Fruit fly (Drosophila melanogaster) whole organism, embryonic: Measurements from ENCODE around the gene Cpr67Fb.

Experiments
- ATbp ChIP-seq: fragments of 200-800 bp; sonication (Bioruptor generic); optimal IDR thresholded peaks from 2 replicates; lab custom pipeline; 2017; ENCODE audit warnings: missing biosample characterization, mild to moderate bottlenecking, missing genetic modification characterization, missing genetic modification reagents
- CG10147 ChIP-seq: fragments of 200-800 bp; sonication (Bioruptor generic); optimal IDR thresholded peaks from 2 replicates; lab custom pipeline; 2019; ENCODE audit warnings: missing biosample characterization, mild to moderate bottlenecking, missing genetic modification characterization, moderate library complexity
- CG10959 ChIP-seq: fragments of 200-800 bp; sonication (Bioruptor generic); IDR thresholded peaks from 2 replicates; pipeline ENCODE4 v1.3.6; 2022; ENCODE audit warnings: missing biosample characterization, missing genetic modification characterization
- CG1233 ChIP-seq: fragments of 200-800 bp; sonication (Bioruptor generic); optimal IDR thresholded peaks from 4 replicates; lab custom pipeline; 2018; ENCODE audit warnings: missing biosample characterization, mild to moderate bottlenecking, missing genetic modification characterization
- CG12769 ChIP-seq: fragments of 200-800 bp; sonication (Bioruptor generic); optimal IDR thresholded peaks from 2 replicates; lab custom pipeline; 2019; ENCODE audit warnings: missing biosample characterization, mild to moderate bottlenecking, missing genetic modification characterization, moderate library complexity
- CG15269 ChIP-seq: fragments of 200-800 bp; sonication (Bioruptor generic); optimal IDR thresholded peaks from 2 replicates; lab custom pipeline; 2018; ENCODE audit warnings: missing biosample characterization, mild to moderate bottlenecking, missing genetic modification characterization, moderate library complexity
- CG15696 ChIP-seq: fragments of 200-800 bp; sonication (Bioruptor generic); optimal IDR thresholded peaks from 2 replicates; lab custom pipeline; 2019; ENCODE audit warnings: missing biosample characterization, mild to moderate bottlenecking, missing genetic modification characterization, moderate library complexity
- CG16813 ChIP-seq: fragments of 200-800 bp; sonication (Bioruptor generic); IDR thresholded peaks from 3 replicates; pipeline ENCODE4 v1.3.6; 2022; ENCODE audit warnings: missing biosample characterization, missing genetic modification characterization; ENCODE audit not compliant: partially characterized antibody
- CG17612 ChIP-seq: fragments of 200-800 bp; sonication (Bioruptor generic); IDR thresholded peaks from 2 replicates; pipeline ENCODE4 v1.3.6; 2022; ENCODE audit warnings: missing biosample characterization, missing genetic modification characterization
- CG18599 ChIP-seq: fragments of 200-800 bp; sonication (Bioruptor generic); optimal IDR thresholded peaks from 3 replicates; lab custom pipeline; 2017; ENCODE audit warnings: missing biosample characterization, missing genetic modification characterization, mild to moderate bottlenecking, moderate library complexity, missing genetic modification reagents
- CG30431 ChIP-seq: fragments of 200-800 bp; sonication (Bioruptor generic); optimal IDR thresholded peaks from 2 replicates; lab custom pipeline; 2017; ENCODE audit warnings: missing biosample characterization, missing genetic modification characterization
- CG3838 ChIP-seq: fragments of 200-800 bp; sonication (Bioruptor generic); optimal IDR thresholded peaks from 3 replicates; lab custom pipeline; 2016; ENCODE audit warnings: missing biosample characterization, missing genetic modification characterization
- CG4820 ChIP-seq: fragments of 200-800 bp; sonication (Bioruptor generic); optimal IDR thresholded peaks from 3 replicates; lab custom pipeline; 2016; ENCODE audit warnings: missing biosample characterization, missing genetic modification characterization
- CG4854 ChIP-seq: fragments of 200-800 bp; sonication (Bioruptor generic); optimal IDR thresholded peaks from 2 replicates; lab custom pipeline; 2016; ENCODE audit warnings: missing biosample characterization, missing genetic modification characterization, inconsistent platforms
- CG6791 ChIP-seq: fragments of 200-800 bp; sonication (Bioruptor generic); IDR thresholded peaks from 3 replicates; pipeline ENCODE4 v1.3.6; 2022; ENCODE audit warnings: missing biosample characterization, missing genetic modification characterization; ENCODE audit not compliant: partially characterized antibody
- CG7271 ChIP-seq: fragments of 200-800 bp; sonication (Bioruptor generic); optimal IDR thresholded peaks from 2 replicates; lab custom pipeline; 2018; ENCODE audit warnings: missing biosample characterization, mild to moderate bottlenecking, missing genetic modification characterization, moderate library complexity
- CG8944 ChIP-seq: fragments of 200-800 bp; sonication (Bioruptor generic); optimal IDR thresholded peaks from 3 replicates; lab custom pipeline; 2016; ENCODE audit warnings: missing biosample characterization, missing genetic modification characterization
- CG9215 ChIP-seq: fragments of 200-800 bp; sonication (Bioruptor generic); IDR thresholded peaks from 2 replicates; pipeline ENCODE4 v1.3.6; 2022; ENCODE audit warnings: missing biosample characterization, missing genetic modification characterization
- Camta ChIP-seq: fragments of 200-800 bp; sonication (Bioruptor generic); optimal IDR thresholded peaks from 2 replicates; lab custom pipeline; 2016; ENCODE audit warnings: missing biosample characterization, missing genetic modification characterization
- Deaf1 ChIP-seq: fragments of 200-800 bp; optimal IDR thresholded peaks from 3 replicates; lab custom pipeline; 2019; ENCODE audit warnings: missing biosample characterization, mild to moderate bottlenecking, missing genetic modification characterization, moderate library complexity
- Dek ChIP-seq: fragments of 200-800 bp; sonication (Bioruptor generic); optimal IDR thresholded peaks from 3 replicates; lab custom pipeline; 2019; ENCODE audit warnings: missing biosample characterization, mild to moderate bottlenecking, missing genetic modification characterization, moderate library complexity
- Hey ChIP-seq: fragments of 200-800 bp; sonication (Bioruptor generic); optimal IDR thresholded peaks from 3 replicates; lab custom pipeline; 2018; ENCODE audit warnings: missing biosample characterization, mild to moderate bottlenecking, missing genetic modification characterization
- Hr78 ChIP-seq, 2 experiments: fragments of 200-800 bp in 1 of 2; fragments of >200 bp in 1 of 2; sonication (Bioruptor generic) in 1 of 2; optimal IDR thresholded peaks; 2 replicates each; lab custom pipeline; 2017 to 2019; ENCODE audit warnings: missing biosample characterization in 2 of 2, missing genetic modification characterization in 2 of 2, mild to moderate bottlenecking in 1 of 2, moderate library complexity in 1 of 2
- Med ChIP-seq: fragments of 200-800 bp; sonication (Bioruptor generic); peaks from one replicate; lab custom pipeline; 2016; ENCODE audit warnings: missing biosample characterization, missing genetic modification characterization, mild to moderate bottlenecking, inconsistent platforms, moderate library complexity
- Mes4 ChIP-seq: fragments of 200-800 bp; sonication (Bioruptor generic); optimal IDR thresholded peaks from 2 replicates; lab custom pipeline; 2016; ENCODE audit warnings: missing biosample characterization, missing genetic modification characterization
- Side ChIP-seq: fragments of 200-800 bp; sonication (Bioruptor generic); optimal IDR thresholded peaks from 2 replicates; lab custom pipeline; 2016; ENCODE audit warnings: missing biosample characterization, missing genetic modification characterization
- Six4 ChIP-seq: fragments of 200-800 bp; sonication (Bioruptor generic); optimal IDR thresholded peaks from 2 replicates; lab custom pipeline; 2016; ENCODE audit warnings: missing biosample characterization, missing genetic modification characterization
- amos ChIP-seq: fragments of 200-800 bp; sonication (Bioruptor generic); IDR thresholded peaks from 2 replicates; pipeline ENCODE4 v1.3.6; 2022; ENCODE audit warnings: missing biosample characterization, missing genetic modification characterization; ENCODE audit not compliant: partially characterized antibody
- ara ChIP-seq: fragments of 200-800 bp; sonication (Bioruptor generic); IDR thresholded peaks from 2 replicates; pipeline ENCODE4 v1.3.6; 2022; ENCODE audit warnings: missing biosample characterization, missing genetic modification characterization
- bbx ChIP-seq: fragments of 200-800 bp; sonication (Bioruptor generic); IDR thresholded peaks from 2 replicates; pipeline ENCODE4 v1.3.6; 2022; ENCODE audit warnings: missing biosample characterization, missing genetic modification characterization; ENCODE audit not compliant: partially characterized antibody
- bsh ChIP-seq, 2 experiments: fragments of 200-800 bp; sonication (Bioruptor generic); optimal IDR thresholded peaks; 2 replicates each; lab custom pipeline; 2017 to 2018; ENCODE audit warnings: mild to moderate bottlenecking in 2 of 2, missing biosample characterization in 2 of 2, missing genetic modification characterization in 2 of 2, moderate library complexity in 1 of 2
- cato ChIP-seq: fragments of 200-800 bp; sonication (Bioruptor generic); optimal IDR thresholded peaks from 2 replicates; lab custom pipeline; 2016; ENCODE audit warnings: missing biosample characterization, missing genetic modification characterization, borderline replicate concordance
- cg ChIP-seq: fragments of 200-800 bp; sonication (Bioruptor generic); optimal IDR thresholded peaks from 3 replicates; lab custom pipeline; 2019; ENCODE audit warnings: missing biosample characterization, mild to moderate bottlenecking, missing genetic modification characterization, moderate library complexity
- crc ChIP-seq: fragments of 200-800 bp; sonication (Bioruptor generic); optimal IDR thresholded peaks from 2 replicates; lab custom pipeline; 2016; ENCODE audit warnings: missing biosample characterization, missing genetic modification characterization
- da ChIP-seq: fragments of 200-800 bp; sonication (Bioruptor generic); optimal IDR thresholded peaks from 2 replicates; lab custom pipeline; 2016; ENCODE audit warnings: missing biosample characterization, missing genetic modification characterization
- dpn ChIP-seq, 2 experiments: fragments of 200-800 bp; sonication (Bioruptor generic); optimal IDR thresholded peaks; 3 replicates each; lab custom pipeline; 2016; ENCODE audit warnings: missing biosample characterization in 2 of 2, missing genetic modification characterization in 2 of 2
- fd64A ChIP-seq: fragments of 200-800 bp; sonication (Bioruptor generic); optimal IDR thresholded peaks from 3 replicates; lab custom pipeline; 2018; ENCODE audit warnings: missing biosample characterization, mild to moderate bottlenecking, missing genetic modification characterization
- hkb ChIP-seq, 2 experiments: fragments of 200-800 bp in 1 of 2; fragments of >200 bp in 1 of 2; sonication (Bioruptor generic) in 1 of 2; IDR thresholded peaks in 1 of 2; optimal IDR thresholded peaks in 1 of 2; 2 replicates each; pipeline versions ENCODE4 v1.3.6 to Lab custom; 2017 to 2022; ENCODE audit warnings: missing biosample characterization in 1 of 2, missing genetic modification characterization in 1 of 2
- klu ChIP-seq: fragments of 200-800 bp; sonication (Bioruptor generic); IDR thresholded peaks from 2 replicates; pipeline ENCODE4 v1.3.6; 2022; ENCODE audit warnings: missing biosample characterization, missing genetic modification characterization
- knrl ChIP-seq: fragments of 200-800 bp; sonication (Bioruptor generic); IDR thresholded peaks from 3 replicates; pipeline ENCODE4 v1.3.6; 2022; ENCODE audit warnings: missing biosample characterization, missing genetic modification characterization; ENCODE audit not compliant: partially characterized antibody
- lilli ChIP-seq: fragments of 200-800 bp; sonication (Bioruptor generic); optimal IDR thresholded peaks from 3 replicates; lab custom pipeline; 2016; ENCODE audit warnings: missing biosample characterization, missing genetic modification characterization
- lmd ChIP-seq: fragments of 200-800 bp; sonication (Bioruptor generic); IDR thresholded peaks from 2 replicates; pipeline ENCODE4 v1.3.6; 2022; ENCODE audit warnings: missing biosample characterization, missing genetic modification characterization
- pnt ChIP-seq: fragments of 200-800 bp; sonication (Bioruptor generic); optimal IDR thresholded peaks from 3 replicates; lab custom pipeline; 2016; ENCODE audit warnings: missing biosample characterization, missing genetic modification characterization
- pros ChIP-seq: fragments of 200-800 bp; sonication (Bioruptor generic); optimal IDR thresholded peaks from 3 replicates; lab custom pipeline; 2019; ENCODE audit warnings: missing biosample characterization, mild to moderate bottlenecking, missing genetic modification characterization, moderate library complexity
- rib ChIP-seq: fragments of 200-800 bp; sonication (Bioruptor generic); IDR thresholded peaks from 2 replicates; pipeline ENCODE4 v1.3.6; 2022; ENCODE audit warnings: missing biosample characterization, missing genetic modification characterization
- ssp ChIP-seq: fragments of 200-800 bp; sonication (Bioruptor generic); IDR thresholded peaks from 2 replicates; pipeline ENCODE4 v1.3.6; 2022; ENCODE audit warnings: missing biosample characterization, missing genetic modification characterization
- tna ChIP-seq: fragments of 200-800 bp; sonication (Bioruptor generic); IDR thresholded peaks from 2 replicates; pipeline ENCODE4 v1.3.6; 2022; ENCODE audit warnings: missing biosample characterization, missing genetic modification characterization; ENCODE audit not compliant: partially characterized antibody
- vvl ChIP-seq: fragments of 200-800 bp; sonication (Bioruptor generic); IDR thresholded peaks from 2 replicates; pipeline ENCODE4 v1.3.6; 2022; ENCODE audit warnings: missing biosample characterization, missing genetic modification characterization
- zfh1 ChIP-seq: fragments of 200-800 bp; sonication (Bioruptor generic); IDR thresholded peaks from 3 replicates; pipeline ENCODE4 v1.3.6; 2022; ENCODE audit warnings: missing biosample characterization, missing genetic modification characterization

Gene Cpr67Fb

DNA sequence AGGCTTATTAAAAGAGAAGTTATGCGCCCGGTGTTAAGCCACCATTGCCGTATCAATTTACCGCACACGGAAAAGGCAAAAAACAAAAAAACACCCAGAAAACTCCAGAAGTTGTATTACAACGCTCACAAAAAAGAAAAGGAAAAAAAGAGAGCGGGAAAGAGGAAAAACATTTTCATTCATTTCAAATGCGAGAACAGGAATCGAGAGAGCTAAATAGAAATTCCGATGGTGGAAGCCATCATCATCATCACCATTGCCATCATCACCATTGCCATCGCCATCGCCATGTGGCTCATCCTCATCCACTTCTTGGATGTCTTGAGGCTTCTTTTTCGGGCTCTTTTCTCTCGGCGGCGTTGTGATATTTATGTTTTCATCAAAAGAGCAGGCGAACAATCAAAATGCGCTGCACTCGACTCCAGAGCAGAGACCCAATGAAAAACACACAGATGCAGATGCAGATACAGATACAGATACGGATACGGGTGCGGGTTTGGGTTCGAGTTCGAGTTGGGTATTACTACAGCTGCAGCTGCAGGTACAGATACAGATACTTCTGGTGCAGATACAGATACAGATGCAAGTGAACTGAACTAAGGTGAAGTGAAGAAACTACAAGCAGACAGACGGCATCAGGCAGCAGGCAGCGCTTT lies 42.7 kb upstream of the Cpr67Fb start (continued):
- no peak for TF ChIP-seq CG6791 (GFP tag; lab: Robert Waterston, UW)
- no peak for TF ChIP-seq amos
- TF ChIP-seq lmd (GFP tag; lab: Robert Waterston, UW) = no peak
- no peak for TF ChIP-seq Hr78 (GFP tag; optimal IDR thresholded peaks at IDR 0.05; lab: Kevin White, UChicago)
- TF ChIP-seq CG15269 (tag; lab: Kevin White, UChicago) = no peak
- TF ChIP-seq ssp = no peak
- TF ChIP-seq Mes4 (GFP tag; lab: Kevin White, UChicago) = no peak
- TF ChIP-seq Deaf1 (tag; lab: Kevin White, UChicago) = peak; percentile 31
- TF ChIP-seq dpn (GFP tag; optimal IDR thresholded peaks at IDR 0.05; lab: Kevin White, UChicago) = no peak
- no peak for TF ChIP-seq Dek
- no peak for TF ChIP-seq cato (GFP tag; lab: Kevin White, UChicago)
- peak; percentile 96 for TF ChIP-seq pros (GFP tag; lab: Kevin White, UChicago)
- TF ChIP-seq zfh1 (GFP tag; lab: Robert Waterston, UW) = no peak
- no peak for TF ChIP-seq CG16813 (GFP tag; lab: Robert Waterston, UW)
- TF ChIP-seq Side (GFP tag; lab: Kevin White, UChicago) = no peak
- TF ChIP-seq CG7271 (tag; lab: Kevin White, UChicago) = no peak
- TF ChIP-seq CG15696 (tag; lab: Kevin White, UChicago) = no peak
- TF ChIP-seq CG1233 = no peak
- TF ChIP-seq CG17612 (GFP tag; lab: Robert Waterston, UW) = no peak
- no peak for TF ChIP-seq lilli (GFP tag; lab: Kevin White, UChicago)
- TF ChIP-seq CG3838 (GFP tag; lab: Kevin White, UChicago) = no peak
- no peak for TF ChIP-seq CG12769 (tag; lab: Kevin White, UChicago)
- TF ChIP-seq da (GFP tag; lab: Kevin White, UChicago) = peak; percentile 58
- no peak for TF ChIP-seq ara (GFP tag; lab: Robert Waterston, UW)
- TF ChIP-seq klu (GFP tag; lab: Robert Waterston, UW) = no peak
- no peak for TF ChIP-seq fd64A
- TF ChIP-seq crc = no peak
- no peak for TF ChIP-seq CG30431 (GFP tag; lab: Kevin White, UChicago)
- TF ChIP-seq CG18599 (GFP tag; lab: Kevin White, UChicago) = no peak
- no peak; the same call in 1 of the 2 replicates for TF ChIP-seq bbx (GFP tag; lab: Robert Waterston, UW)
- TF ChIP-seq rib (GFP tag; lab: Robert Waterston, UW) = no peak; the same call in 1 of the 2 replicates
- TF ChIP-seq Med (GFP tag; lab: Kevin White, UChicago) = peak; percentile 70
- TF ChIP-seq Six4 = no peak
- TF ChIP-seq hkb (optimal IDR thresholded peaks at IDR 0.05; lab: Kevin White, UChicago) = no peak
- TF ChIP-seq hkb (GFP tag; IDR thresholded peaks at IDR 0.05; lab: Robert Waterston, UW) = no peak
- TF ChIP-seq CG10147 (GFP tag; lab: Kevin White, UChicago) = no peak
- TF ChIP-seq CG8944 = no peak
- TF ChIP-seq pnt (GFP tag; lab: Kevin White, UChicago) = no peak
- no peak for TF ChIP-seq tna (GFP tag; lab: Robert Waterston, UW)
- no peak for TF ChIP-seq Hey
- TF ChIP-seq Camta (GFP tag; lab: Kevin White, UChicago) = no peak
- TF ChIP-seq ATbp (GFP tag; lab: Kevin White, UChicago) = no peak
- TF ChIP-seq CG4820 (GFP tag; lab: Kevin White, UChicago) = no peak
- no peak for TF ChIP-seq CG4854 (GFP tag; lab: Kevin White, UChicago)
- TF ChIP-seq bsh (GFP tag; optimal IDR thresholded peaks at IDR 0.05; lab: Kevin White, UChicago) = no peak
- TF ChIP-seq cg (GFP tag; lab: Kevin White, UChicago) = peak; percentile 83
- TF ChIP-seq CG10959 (GFP tag; lab: Robert Waterston, UW) = no peak
- TF ChIP-seq vvl (GFP tag; lab: Robert Waterston, UW) = 0 out of 2 replicates have a peak, but pooled peaks have one; percentile 37
- TF ChIP-seq CG9215 = no peak
- no peak for TF ChIP-seq knrl
